Worm (Caenorhabditis elegans): ENCODE measurements around the gene T24E12.3.

DNA sequence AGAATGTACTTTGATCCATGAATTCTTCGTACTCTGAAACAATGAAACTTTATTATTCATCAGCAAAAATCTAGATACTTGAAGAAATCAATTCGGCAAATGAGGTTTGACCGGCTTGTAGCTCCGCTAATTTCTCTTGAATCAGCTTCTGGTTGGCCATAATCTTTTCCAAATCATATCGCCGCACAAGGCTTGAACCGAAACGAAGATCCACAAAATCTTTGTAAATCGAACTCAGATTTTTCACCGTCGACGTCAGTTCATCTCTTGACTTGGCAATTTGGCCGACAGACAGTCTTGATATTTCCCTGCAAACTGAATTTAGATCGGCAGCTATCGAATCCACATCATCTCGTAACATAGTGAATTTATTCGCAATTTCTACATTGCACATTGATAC, 29.7 kb downstream of the T24E12.3 start:
- TF ChIP-seq tab-1 (GFP tag; IDR thresholded peaks at IDR 0.05), result no peak
- TF ChIP-seq T22C8.4 (GFP tag; IDR thresholded peaks at IDR 0.05), result no peak
- no peak for TF ChIP-seq cog-1 (tag; optimal IDR thresholded peaks at IDR 0.05)
- TF ChIP-seq ref-1 (GFP tag; conservative IDR thresholded peaks at IDR 0.05), result no peak
- no peak for TF ChIP-seq med-1 (GFP tag; optimal IDR thresholded peaks at IDR 0.05; ENCODE audit: insufficient read depth)
- no peak for TF ChIP-seq flt-1 (GFP tag; IDR thresholded peaks at IDR 0.05)
- no peak for TF ChIP-seq klf-2 (GFP tag; conservative IDR thresholded peaks at IDR 0.05)
- no peak for TF ChIP-seq ztf-23 (GFP tag; IDR thresholded peaks at IDR 0.05)
- TF ChIP-seq ztf-29 (GFP tag; IDR thresholded peaks at IDR 0.05), result no peak

Measured in whole organism, midembryonic.